Worm (Caenorhabditis elegans) whole organism, L4 larva: ENCODE measurements around the gene Y51H4A.938.
A peak's percentile ranks its signal among the peaks of the same experiment; 100 is the strongest.

Experiments used
- F37D6.2 ChIP-seq: sonication (generic microtip); optimal IDR thresholded peaks from 2 replicates; lab custom pipeline; 2016; ENCODE audit warnings: mild to moderate bottlenecking, missing genetic modification characterization, missing compliant biosample characterization
- F49E8.2 ChIP-seq: sonication (generic microtip); optimal IDR thresholded peaks from 2 replicates; lab custom pipeline; 2016; ENCODE audit warnings: missing compliant biosample characterization, mild to moderate bottlenecking, missing genetic modification characterization, borderline replicate concordance
- T26A8.4 ChIP-seq: fragments of 200-800 bp; sonication (Bioruptor generic); IDR thresholded peaks from 2 replicates; pipeline ENCODE4 v1.3.6; 2022; ENCODE audit warnings: missing genetic modification characterization, missing compliant biosample characterization
- Y5F2A.4 ChIP-seq: fragments of 200-800 bp; sonication (Bioruptor generic); optimal IDR thresholded peaks from 2 replicates; lab custom pipeline; 2018; ENCODE audit warnings: mild to moderate bottlenecking, missing genetic modification characterization, missing compliant biosample characterization
- Y75B8A.6 ChIP-seq: fragments of 200-800 bp; sonication (Bioruptor generic); IDR thresholded peaks from 2 replicates; pipeline ENCODE4 v1.3.6; 2022; ENCODE audit warnings: missing genetic modification reagents, missing genetic modification characterization, missing compliant biosample characterization
- ZK337.2 ChIP-seq: fragments of 200-800 bp; sonication (Bioruptor generic); IDR thresholded peaks from 2 replicates; pipeline ENCODE4 v1.3.6; 2022; ENCODE audit warnings: missing genetic modification reagents, missing genetic modification characterization, missing compliant biosample characterization
- aha-1 ChIP-seq: fragments of 150-350 bp; peaks from one replicate; lab custom pipeline; 2014; ENCODE audit warnings: missing biosample characterization, missing genetic modification characterization
- aly-2 ChIP-seq: sonication (generic microtip); optimal IDR thresholded peaks from 2 replicates; lab custom pipeline; 2018; ENCODE audit warnings: missing biosample characterization, missing genetic modification characterization
- attf-4 ChIP-seq: sonication (generic microtip); optimal IDR thresholded peaks from 3 replicates; lab custom pipeline; 2017; ENCODE audit warnings: missing biosample characterization, missing genetic modification characterization
- ceh-32 ChIP-seq: sonication (generic microtip); optimal IDR thresholded peaks from 2 replicates; lab custom pipeline; 2016; ENCODE audit warnings: mild to moderate bottlenecking, missing genetic modification characterization, missing compliant biosample characterization; ENCODE audit not compliant: poor library complexity
- ceh-44 ChIP-seq: fragments of 200-800 bp; sonication (Bioruptor generic); IDR thresholded peaks from 2 replicates; pipeline ENCODE4 v1.3.6; 2022; ENCODE audit warnings: missing genetic modification reagents, missing genetic modification characterization, missing compliant biosample characterization
- ceh-62 ChIP-seq: sonication (generic microtip); optimal IDR thresholded peaks from 2 replicates; lab custom pipeline; 2017; ENCODE audit warnings: missing biosample characterization, missing genetic modification characterization
- ces-1 ChIP-seq: fragments of 150-350 bp; sonication (generic microtip); optimal IDR thresholded peaks from 4 replicates; lab custom pipeline; 2014; ENCODE audit warnings: missing biosample characterization, missing genetic modification reagents, missing genetic modification characterization
- ctbp-1 ChIP-seq: fragments of 200-800 bp; sonication (Bioruptor generic); IDR thresholded peaks from 2 replicates; pipeline ENCODE4 v1.3.6; 2022; ENCODE audit warnings: missing genetic modification reagents, missing genetic modification characterization, missing compliant biosample characterization
- dmd-6 ChIP-seq: fragments of 200-800 bp; sonication (Bioruptor generic); IDR thresholded peaks from 2 replicates; pipeline ENCODE4 v1.3.6; 2022; ENCODE audit warnings: missing genetic modification reagents, missing genetic modification characterization, missing compliant biosample characterization
- dmd-9 ChIP-seq: fragments of 200-800 bp; sonication (Bioruptor generic); IDR thresholded peaks from 2 replicates; pipeline ENCODE4 v1.3.6; 2022; ENCODE audit warnings: missing genetic modification reagents, missing genetic modification characterization, missing compliant biosample characterization
- duxl-1 ChIP-seq: sonication (generic microtip); optimal IDR thresholded peaks from 2 replicates; lab custom pipeline; 2016; ENCODE audit warnings: mild to moderate bottlenecking, missing genetic modification characterization, moderate library complexity, missing compliant biosample characterization; ENCODE audit not compliant: poor library complexity
- dve-1 ChIP-seq: sonication (generic microtip); optimal IDR thresholded peaks from 2 replicates; lab custom pipeline; 2017; ENCODE audit warnings: antibody characterized with exemption, mild to moderate bottlenecking, missing genetic modification characterization, missing compliant biosample characterization; ENCODE audit not compliant: insufficient read depth
- egl-43 ChIP-seq: fragments of 200-800 bp; sonication (Bioruptor generic); IDR thresholded peaks from 2 replicates; pipeline ENCODE4 v1.3.6; 2022; ENCODE audit warnings: missing genetic modification reagents, missing genetic modification characterization, missing compliant biosample characterization
- fos-1 ChIP-seq: fragments of 150-350 bp; optimal IDR thresholded peaks from 2 replicates; lab custom pipeline; 2014; ENCODE audit warnings: missing biosample characterization, missing genetic modification characterization
- hif-1 ChIP-seq, 2 experiments: sonication (generic microtip); optimal IDR thresholded peaks; 2 replicates each; lab custom pipeline; 2016 to 2017; ENCODE audit warnings: missing compliant biosample characterization in 2 of 2, missing genetic modification characterization in 2 of 2, missing genetic modification reagents in 2 of 2, missing genotype in 2 of 2, mild to moderate bottlenecking in 1 of 2
- hlh-11 ChIP-seq: fragments of 200-800 bp; sonication (Bioruptor generic); optimal IDR thresholded peaks from 2 replicates; lab custom pipeline; 2018; ENCODE audit warnings: mild to moderate bottlenecking, missing genetic modification characterization, missing compliant biosample characterization
- hlh-30 ChIP-seq: sonication (generic microtip); optimal IDR thresholded peaks from 2 replicates; lab custom pipeline; 2017; ENCODE audit warnings: antibody characterized with exemption, mild to moderate bottlenecking, missing genetic modification characterization, missing compliant biosample characterization; ENCODE audit not compliant: insufficient read depth
- hmg-1.1 ChIP-seq: fragments of 200-800 bp; sonication (Bioruptor generic); IDR thresholded peaks from 2 replicates; pipeline ENCODE4 v1.3.6; 2022; ENCODE audit warnings: missing genetic modification reagents, missing genetic modification characterization, missing compliant biosample characterization
- lim-7 ChIP-seq: fragments of 200-800 bp; sonication (Bioruptor generic); IDR thresholded peaks from 2 replicates; pipeline ENCODE4 v1.3.6; 2022; ENCODE audit warnings: missing genetic modification characterization, missing compliant biosample characterization
- lin-13 ChIP-seq: fragments of 150-350 bp; optimal IDR thresholded peaks from 2 replicates; lab custom pipeline; 2014; ENCODE audit warnings: missing biosample characterization, missing genetic modification reagents, missing genetic modification characterization
- mdl-1 ChIP-seq, 2 experiments: fragments of 150-350 bp in 1 of 2; sonication (generic microtip) in 1 of 2; optimal IDR thresholded peaks; 2 replicates each; lab custom pipeline; 2014 to 2017; ENCODE audit warnings: missing biosample characterization in 2 of 2, missing genetic modification characterization in 2 of 2
- mdt-29 ChIP-seq: fragments of 200-800 bp; sonication (Bioruptor generic); IDR thresholded peaks from 2 replicates; pipeline ENCODE4 v1.3.6; 2022; ENCODE audit warnings: missing genetic modification reagents, missing genetic modification characterization, missing compliant biosample characterization
- mep-1 ChIP-seq: fragments of 150-350 bp; sonication (generic microtip); optimal IDR thresholded peaks from 3 replicates; lab custom pipeline; 2014; ENCODE audit warnings: missing biosample characterization, missing genetic modification characterization
- nhr-10 ChIP-seq: fragments of 150-350 bp; optimal IDR thresholded peaks from 2 replicates; lab custom pipeline; 2014; ENCODE audit warnings: missing biosample characterization, missing genetic modification characterization
- nhr-11 ChIP-seq: fragments of 150-350 bp; optimal IDR thresholded peaks from 2 replicates; lab custom pipeline; 2014; ENCODE audit warnings: missing biosample characterization, missing genetic modification characterization
- nhr-28 ChIP-seq: fragments of 150-350 bp; optimal IDR thresholded peaks from 2 replicates; lab custom pipeline; 2014; ENCODE audit warnings: missing biosample characterization, missing genetic modification characterization
- nhr-48 ChIP-seq: sonication (generic microtip); optimal IDR thresholded peaks from 2 replicates; lab custom pipeline; 2016; ENCODE audit warnings: mild to moderate bottlenecking, missing genetic modification characterization, missing compliant biosample characterization
- rbr-2 ChIP-seq: sonication (generic microtip); optimal IDR thresholded peaks from 2 replicates; lab custom pipeline; 2016; ENCODE audit warnings: missing genotype, missing genetic modification characterization, missing compliant biosample characterization
- saeg-2 ChIP-seq: fragments of 200-800 bp; sonication (Bioruptor generic); IDR thresholded peaks from 2 replicates; pipeline ENCODE4 v1.3.6; 2022; ENCODE audit warnings: missing genetic modification reagents, missing genetic modification characterization, missing compliant biosample characterization
- snpc-1.2 ChIP-seq: fragments of 200-800 bp; sonication (Bioruptor generic); IDR thresholded peaks from 2 replicates; pipeline ENCODE4 v1.3.6; 2022; ENCODE audit warnings: missing genetic modification reagents, missing genetic modification characterization, missing compliant biosample characterization
- spr-1 ChIP-seq: sonication (generic microtip); optimal IDR thresholded peaks from 2 replicates; lab custom pipeline; 2016; ENCODE audit warnings: mild to moderate bottlenecking, missing genetic modification characterization, missing compliant biosample characterization
- tra-1 ChIP-seq: fragments of 200-800 bp; sonication (Bioruptor generic); IDR thresholded peaks from 2 replicates; pipeline ENCODE4 v1.3.6; 2022; ENCODE audit warnings: missing genetic modification reagents, missing genetic modification characterization, missing compliant biosample characterization
- unc-130 ChIP-seq: sonication (generic microtip); optimal IDR thresholded peaks from 2 replicates; lab custom pipeline; 2016; ENCODE audit warnings: missing genetic modification reagents, missing genetic modification characterization, missing compliant biosample characterization
- unc-39 ChIP-seq: sonication (generic microtip); optimal IDR thresholded peaks from 2 replicates; lab custom pipeline; 2017; ENCODE audit warnings: missing biosample characterization, missing genetic modification characterization
- unc-62 ChIP-seq, 3 experiments: fragments of 150-350 bp in 1 of 3; sonication (generic microtip); optimal IDR thresholded peaks in 2 of 3; peaks in 1 of 3; 1 replicate in 1 of 3; 2 replicates in 2 of 3; lab custom pipeline; 2014 to 2017; ENCODE audit warnings: missing biosample characterization in 3 of 3, missing genetic modification characterization in 3 of 3, missing genetic modification reagents in 3 of 3, missing genotype in 1 of 3
- zfp-2 ChIP-seq: sonication (generic microtip); optimal IDR thresholded peaks from 2 replicates; lab custom pipeline; 2016; ENCODE audit warnings: mild to moderate bottlenecking, missing genetic modification characterization, missing compliant biosample characterization
- ztf-7 ChIP-seq: fragments of 150-350 bp; optimal IDR thresholded peaks from 2 replicates; lab custom pipeline; 2014; ENCODE audit warnings: missing biosample characterization, missing genetic modification characterization

Y51H4A.938 gene

DNA sequence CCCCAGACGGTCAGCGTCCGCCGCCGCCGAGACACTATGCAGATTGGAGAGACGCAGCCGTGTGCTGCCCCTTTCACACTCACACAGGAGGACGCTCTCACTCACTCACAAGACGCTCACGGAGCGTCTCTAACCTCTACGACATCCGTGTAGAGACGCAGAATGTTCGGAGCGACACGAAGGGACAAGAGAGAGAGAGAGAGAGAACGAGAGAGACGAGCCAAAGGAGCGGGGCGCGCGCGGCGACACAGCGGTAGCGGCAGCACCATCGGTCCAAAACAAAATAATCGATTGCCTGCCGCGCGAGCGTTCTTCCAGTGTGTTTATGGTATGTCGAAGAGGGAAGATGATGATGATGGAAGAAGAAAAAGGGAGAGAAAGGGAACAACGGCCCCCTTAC, 11.3 kb downstream of the Y51H4A.938 start (continued):
- TF ChIP-seq nhr-10 (tag; lab: Kevin White, UChicago) (peak; percentile 18), F49E8.2 (tag; lab: Kevin White, UChicago) (no peak), ctbp-1 (GFP tag; lab: Robert Waterston, UW) (peak; percentile 84), lim-7 (0 out of 2 replicates have a peak, but pooled peaks have one; percentile 32), mdt-29 (no peak), zfp-2 (tag; lab: Kevin White, UChicago) (peak; percentile 23), ceh-44 (peak; percentile 28; the same call in 1 of the 2 replicates), ztf-7 (tag; lab: Kevin White, UChicago) (peak; percentile 12), attf-4 (tag; lab: Kevin White, UChicago) (no peak), hif-1 (tag; optimal IDR thresholded peaks at IDR 0.05; lab: Kevin White, UChicago) (peak; percentile 47 to 92), hlh-30 (tag; lab: Kevin White, UChicago) (peak; percentile 94), ceh-62 (tag; lab: Kevin White, UChicago) (no peak), Y5F2A.4 (GFP tag; lab: Kevin White, UChicago) (no peak), hmg-1.1 (peak; percentile 92), ZK337.2 (GFP tag; lab: Robert Waterston, UW) (0 out of 2 replicates have a peak, but pooled peaks have one; percentile 6), egl-43 (GFP tag; lab: Robert Waterston, UW) (peak; percentile 90), hlh-11 (tag; lab: Kevin White, UChicago) (peak; percentile 95), mdl-1 (tag; optimal IDR thresholded peaks at IDR 0.05; lab: Kevin White, UChicago) (peak; percentile 55 to 88), unc-39 (tag; lab: Kevin White, UChicago) (no peak), tra-1 (peak; percentile 27; the same call in 1 of the 2 replicates), fos-1 (tag; lab: Kevin White, UChicago) (no peak), saeg-2 (GFP tag; lab: Robert Waterston, UW) (0 out of 2 replicates have a peak, but pooled peaks have one; percentile 32), spr-1 (peak; percentile 87), nhr-48 (peak; percentile 76), unc-62 (GFP tag; optimal IDR thresholded peaks at IDR 0.05 in 1 of 2; lab: Kevin White, UChicago) (peak in 1 of 2 experiments; percentile 18), unc-62 (tag; optimal IDR thresholded peaks at IDR 0.05; lab: Kevin White, UChicago) (no peak), snpc-1.2 (GFP tag; lab: Robert Waterston, UW) (0 out of 2 replicates have a peak, but pooled peaks have one; percentile 7), dmd-6 (GFP tag; lab: Robert Waterston, UW) (peak; percentile 81), T26A8.4 (0 out of 2 replicates have a peak, but pooled peaks have one; percentile 61), ceh-32 (tag; lab: Kevin White, UChicago) (peak; percentile 63), dve-1 (peak; percentile 94), nhr-11 (peak; percentile 57), lin-13 (GFP tag; lab: Kevin White, UChicago) (peak; percentile 60), aha-1 (tag; lab: Kevin White, UChicago) (peak; percentile 86), unc-130 (GFP tag; lab: Kevin White, UChicago) (peak; percentile 4), rbr-2 (tag; lab: Kevin White, UChicago) (peak; percentile 93), ces-1 (GFP tag; lab: Kevin White, UChicago) (no peak), Y75B8A.6 (GFP tag; lab: Robert Waterston, UW) (no peak; the same call in 1 of the 2 replicates), dmd-9 (GFP tag; lab: Robert Waterston, UW) (peak; percentile 80), nhr-28 (tag; lab: Kevin White, UChicago) (peak; percentile 87), mep-1 (tag; lab: Kevin White, UChicago) (peak; percentile 93), duxl-1 (tag; lab: Kevin White, UChicago) (peak; percentile 41), F37D6.2 (peak; percentile 75), aly-2 (tag; lab: Kevin White, UChicago) (no peak)
